Worm (Caenorhabditis elegans) whole organism, L3 larva: Measurements from ENCODE around the gene nlp-59.

Experiments
- ceh-16 ChIP-seq: sonication (generic microtip); optimal IDR thresholded peaks from 2 replicates; lab custom pipeline; 2017; ENCODE audit warnings: missing biosample characterization, missing genetic modification characterization
- ceh-9 ChIP-seq: sonication (generic microtip); optimal IDR thresholded peaks from 2 replicates; lab custom pipeline; 2018; ENCODE audit warnings: missing biosample characterization, missing genetic modification characterization
- elt-2 ChIP-seq: sonication (generic microtip); optimal IDR thresholded peaks from 2 replicates; lab custom pipeline; 2016; ENCODE audit warnings: missing genetic modification reagents, mild to moderate bottlenecking, missing genetic modification characterization, missing compliant biosample characterization
- nhr-25 ChIP-seq: sonication (generic microtip); optimal IDR thresholded peaks from 2 replicates; lab custom pipeline; 2017; ENCODE audit warnings: missing biosample characterization, missing genetic modification characterization
- nhr-67 ChIP-seq: fragments of 150-350 bp; optimal IDR thresholded peaks from 2 replicates; lab custom pipeline; 2014; ENCODE audit warnings: missing biosample characterization, missing genetic modification characterization
- pha-4 ChIP-seq: fragments of 150-350 bp; optimal IDR thresholded peaks from 2 replicates; lab custom pipeline; 2014; ENCODE audit warnings: missing biosample characterization, missing genetic modification reagents, missing genetic modification characterization
- snpc-4 ChIP-seq: fragments of 150-350 bp; optimal IDR thresholded peaks from 2 replicates; lab custom pipeline; 2014; ENCODE audit warnings: missing biosample characterization, missing genetic modification characterization
- unc-39 ChIP-seq: sonication (generic microtip); optimal IDR thresholded peaks from 4 replicates; lab custom pipeline; 2017; ENCODE audit warnings: missing biosample characterization, missing genetic modification characterization
- ztf-4 ChIP-seq: fragments of 150-350 bp; optimal IDR thresholded peaks from 2 replicates; lab custom pipeline; 2014; ENCODE audit warnings: missing biosample characterization, missing genetic modification characterization

DNA sequence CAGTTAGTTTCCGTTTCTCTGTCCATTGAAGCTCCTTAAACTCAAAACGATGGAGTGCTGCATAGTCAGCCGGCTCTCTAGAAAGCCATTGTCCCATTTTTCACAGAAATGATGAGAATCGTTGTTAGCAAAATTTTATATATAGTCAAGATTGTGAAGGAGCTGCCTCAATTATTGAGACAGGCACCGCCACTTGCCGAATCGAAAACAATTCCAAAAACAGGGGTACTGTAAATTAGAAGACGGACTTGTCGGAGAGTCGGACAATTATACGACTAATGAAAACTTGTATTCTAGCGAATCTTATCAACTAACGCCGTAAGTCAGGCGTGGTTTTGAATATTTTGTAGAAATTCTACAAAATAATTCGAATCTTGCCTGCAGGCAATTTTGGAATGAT, 49.0 kb downstream of the nlp-59 start, which contains the start of gene F14H8.2:
- no peak for TF ChIP-seq snpc-4
- no peak for TF ChIP-seq nhr-25 (tag; lab: Kevin White, UChicago)
- TF ChIP-seq ceh-9 (tag; lab: Kevin White, UChicago): no peak
- TF ChIP-seq ceh-16: no peak
- no peak for TF ChIP-seq ztf-4
- no peak for TF ChIP-seq nhr-67 (tag; lab: Kevin White, UChicago)
- no peak for TF ChIP-seq elt-2 (tag; lab: Kevin White, UChicago)
- no peak for TF ChIP-seq pha-4 (tag; lab: Kevin White, UChicago)
- TF ChIP-seq unc-39 (tag; lab: Kevin White, UChicago): no peak
